Fruit fly (Drosophila melanogaster) whole organism, prepupa: ENCODE results near the gene CG32832.

Experiments
- CG10631 ChIP-seq: fragments of 200-800 bp; sonication (Bioruptor generic); optimal IDR thresholded peaks from 2 replicates; lab custom pipeline; 2016; ENCODE audit warnings: missing biosample characterization, missing genetic modification characterization
- CG11294 ChIP-seq: fragments of 200-800 bp; sonication (Bioruptor generic); IDR thresholded peaks from 2 replicates; pipeline ENCODE4 v1.3.6; 2022; ENCODE audit warnings: missing biosample characterization, missing genetic modification characterization
- CG11762 ChIP-seq: fragments of 200-800 bp; sonication (Bioruptor generic); optimal IDR thresholded peaks from 3 replicates; lab custom pipeline; 2016; ENCODE audit warnings: missing biosample characterization, missing genetic modification characterization; ENCODE audit not compliant: insufficient read depth
- CG11902 ChIP-seq: fragments of 200-800 bp; sonication (Bioruptor generic); optimal IDR thresholded peaks from 3 replicates; lab custom pipeline; 2016; ENCODE audit warnings: missing biosample characterization, missing genetic modification characterization
- CG15336 ChIP-seq: fragments of 200-800 bp; sonication (Bioruptor generic); IDR thresholded peaks from 2 replicates; pipeline ENCODE4 v1.3.6; 2022; ENCODE audit warnings: missing biosample characterization, missing genetic modification characterization
- CG1621 ChIP-seq: fragments of 200-800 bp; sonication (Bioruptor generic); optimal IDR thresholded peaks from 3 replicates; lab custom pipeline; 2018; ENCODE audit warnings: missing biosample characterization, mild to moderate bottlenecking, missing genetic modification characterization
- CG3032 ChIP-seq: fragments of 200-800 bp; optimal IDR thresholded peaks from 2 replicates; lab custom pipeline; 2019; ENCODE audit warnings: missing biosample characterization, mild to moderate bottlenecking, missing genetic modification characterization, moderate library complexity
- CG31627 ChIP-seq: fragments of 200-800 bp; sonication (Bioruptor generic); optimal IDR thresholded peaks from 3 replicates; lab custom pipeline; 2016; ENCODE audit warnings: missing biosample characterization, missing genetic modification characterization
- CG34406 ChIP-seq: fragments of 200-800 bp; sonication (Bioruptor generic); optimal IDR thresholded peaks from 3 replicates; lab custom pipeline; 2016; ENCODE audit warnings: missing biosample characterization, missing genetic modification characterization
- CG4318 ChIP-seq: fragments of 200-800 bp; sonication (Bioruptor generic); optimal IDR thresholded peaks from 3 replicates; lab custom pipeline; 2017; ENCODE audit warnings: missing biosample characterization, mild to moderate bottlenecking, missing genetic modification characterization
- CG6792 ChIP-seq: fragments of 200-800 bp; sonication (Bioruptor generic); optimal IDR thresholded peaks from 3 replicates; lab custom pipeline; 2016; ENCODE audit warnings: missing biosample characterization, missing genetic modification characterization
- CG6808 ChIP-seq: fragments of 200-800 bp; sonication (Bioruptor generic); optimal IDR thresholded peaks from 3 replicates; lab custom pipeline; 2017; ENCODE audit warnings: missing biosample characterization, missing genetic modification characterization, mild to moderate bottlenecking, moderate library complexity, missing genetic modification reagents
- CG8319 ChIP-seq: fragments of 200-800 bp; sonication (Bioruptor generic); optimal IDR thresholded peaks from 3 replicates; lab custom pipeline; 2016; ENCODE audit warnings: missing biosample characterization, missing genetic modification characterization
- CG8632 ChIP-seq: fragments of 200-800 bp; sonication (Bioruptor generic); optimal IDR thresholded peaks from 3 replicates; lab custom pipeline; 2016; ENCODE audit warnings: missing biosample characterization, missing genetic modification characterization
- CG9139 ChIP-seq: fragments of 200-800 bp; sonication (Bioruptor generic); optimal IDR thresholded peaks from 3 replicates; lab custom pipeline; 2017; ENCODE audit warnings: missing biosample characterization, mild to moderate bottlenecking, missing genetic modification characterization
- Eip75B ChIP-seq: fragments of 200-800 bp; sonication (Bioruptor generic); optimal IDR thresholded peaks from 3 replicates; lab custom pipeline; 2016; ENCODE audit warnings: missing biosample characterization, missing genetic modification characterization
- Eip78C ChIP-seq: fragments of 200-800 bp; sonication (Bioruptor generic); peaks from one replicate; lab custom pipeline; 2016; ENCODE audit warnings: missing biosample characterization, missing genetic modification characterization
- Gug ChIP-seq: fragments of 200-800 bp; sonication (Bioruptor generic); IDR thresholded peaks from 2 replicates; pipeline ENCODE4 v1.3.6; 2022; ENCODE audit warnings: missing biosample characterization, missing genetic modification characterization
- Hr38 ChIP-seq: sonication (Bioruptor generic); optimal IDR thresholded peaks from 2 replicates; lab custom pipeline; 2016; ENCODE audit warnings: missing biosample characterization, missing genetic modification characterization
- Hr39 ChIP-seq: fragments of 200-800 bp; sonication (Bioruptor generic); optimal IDR thresholded peaks from 2 replicates; lab custom pipeline; 2016; ENCODE audit warnings: missing biosample characterization, missing genetic modification characterization
- Lpt ChIP-seq: fragments of 200-800 bp; sonication (Bioruptor generic); optimal IDR thresholded peaks from 3 replicates; lab custom pipeline; 2016; ENCODE audit warnings: missing biosample characterization, missing genetic modification characterization
- OdsH ChIP-seq: fragments of 200-800 bp; sonication (Bioruptor generic); optimal IDR thresholded peaks from 3 replicates; lab custom pipeline; 2016; ENCODE audit warnings: missing biosample characterization, missing genetic modification characterization
- Sox102F ChIP-seq: fragments of 200-800 bp; sonication (Bioruptor generic); optimal IDR thresholded peaks from 2 replicates; lab custom pipeline; 2016; ENCODE audit warnings: missing biosample characterization, mild to moderate bottlenecking, missing genetic modification characterization
- Sox14 ChIP-seq: fragments of 200-800 bp; sonication (Bioruptor generic); optimal IDR thresholded peaks from 3 replicates; lab custom pipeline; 2016; ENCODE audit warnings: missing biosample characterization, missing genetic modification characterization
- Sox15 ChIP-seq: fragments of 200-800 bp; sonication (Bioruptor generic); optimal IDR thresholded peaks from 3 replicates; lab custom pipeline; 2016; ENCODE audit warnings: missing biosample characterization, missing genetic modification characterization
- achi ChIP-seq: fragments of 200-800 bp; sonication (Bioruptor generic); optimal IDR thresholded peaks from 3 replicates; lab custom pipeline; 2016; ENCODE audit warnings: missing biosample characterization, missing genetic modification characterization
- dsx ChIP-seq: fragments of 200-800 bp; optimal IDR thresholded peaks from 3 replicates; lab custom pipeline; 2019; ENCODE audit warnings: missing biosample characterization, mild to moderate bottlenecking, missing genetic modification characterization, moderate library complexity; ENCODE audit not compliant: poor library complexity, severe bottlenecking
- eg ChIP-seq: fragments of 200-800 bp; sonication (Bioruptor generic); IDR thresholded peaks from 3 replicates; pipeline ENCODE4 v1.3.6; 2022; ENCODE audit warnings: missing biosample characterization, missing genetic modification characterization
- esn ChIP-seq: fragments of 200-800 bp; sonication (Bioruptor generic); optimal IDR thresholded peaks from 2 replicates; lab custom pipeline; 2016; ENCODE audit warnings: missing biosample characterization, mild to moderate bottlenecking, missing genetic modification characterization, moderate library complexity
- fd85E ChIP-seq: fragments of 200-800 bp; sonication (Bioruptor generic); optimal IDR thresholded peaks from 3 replicates; lab custom pipeline; 2016; ENCODE audit warnings: missing biosample characterization, missing genetic modification characterization
- fkh ChIP-seq: fragments of 200-800 bp; sonication (Bioruptor generic); optimal IDR thresholded peaks from 3 replicates; lab custom pipeline; 2017; ENCODE audit warnings: missing biosample characterization, mild to moderate bottlenecking, missing genetic modification characterization, moderate library complexity
- lz ChIP-seq: fragments of 200-800 bp; sonication (Bioruptor generic); optimal IDR thresholded peaks from 3 replicates; lab custom pipeline; 2016; ENCODE audit warnings: missing biosample characterization, missing genetic modification characterization
- pdm3 ChIP-seq: fragments of 200-800 bp; sonication (Bioruptor generic); optimal IDR thresholded peaks from 3 replicates; lab custom pipeline; 2016; ENCODE audit warnings: missing biosample characterization, missing genetic modification characterization
- salr ChIP-seq, 2 experiments: fragments of 200-800 bp; sonication (Bioruptor generic); optimal IDR thresholded peaks; 3 replicates each; lab custom pipeline; 2016 to 2018; ENCODE audit warnings: missing biosample characterization in 2 of 2, missing genetic modification characterization in 2 of 2, mild to moderate bottlenecking in 1 of 2
- vri ChIP-seq: fragments of 200-800 bp; sonication (Bioruptor generic); optimal IDR thresholded peaks from 3 replicates; lab custom pipeline; 2016; ENCODE audit warnings: missing biosample characterization, mild to moderate bottlenecking, missing genetic modification characterization

CG32832 gene

DNA sequence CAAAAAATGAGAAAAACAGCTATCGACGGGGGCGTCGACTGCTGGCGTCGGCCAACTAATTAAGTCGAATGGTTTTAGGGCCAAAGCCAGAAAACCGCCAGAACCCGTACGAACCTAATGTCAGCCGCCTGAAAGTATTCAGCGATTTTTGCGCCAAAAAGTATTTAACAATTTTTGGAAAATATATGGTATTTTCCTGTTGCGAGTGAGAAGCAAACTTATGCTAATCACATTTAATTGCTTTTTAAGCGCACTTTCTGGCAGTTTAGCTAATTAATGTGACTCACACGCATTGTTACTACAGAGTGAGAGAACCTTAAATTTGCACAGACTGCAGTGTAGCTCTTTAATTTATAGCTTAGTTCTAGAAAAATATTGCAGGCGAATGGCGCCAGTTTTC is 16.6 kb downstream of the CG32832 start:
- TF ChIP-seq Sox14 (no peak), Hr39 (GFP tag; lab: Kevin White, UChicago) (no peak), CG4318 (GFP tag; lab: Kevin White, UChicago) (no peak), CG34406 (no peak), CG9139 (GFP tag; lab: Kevin White, UChicago) (no peak), Gug (no peak), CG8319 (GFP tag; lab: Kevin White, UChicago) (no peak), CG10631 (no peak), CG11902 (GFP tag; lab: Kevin White, UChicago) (no peak), CG11294 (GFP tag; lab: Robert Waterston, UW) (no peak), CG8632 (GFP tag; lab: Kevin White, UChicago) (no peak), Sox15 (GFP tag; lab: Kevin White, UChicago) (no peak), eg (GFP tag; lab: Robert Waterston, UW) (no peak), CG3032 (tag; lab: Kevin White, UChicago) (no peak)

dm6 chr2L:16861126-16861525 is 18.0 kb downstream of the CG32832 start, which contains the start of gene CG6012:
TSS of gene CG6012 (minus strand) at chr2L:16861489.
- TF ChIP-seq CG6808 (GFP tag; lab: Kevin White, UChicago) (no peak), vri (GFP tag; lab: Kevin White, UChicago) (peak; percentile 11)

- TF ChIP-seq pdm3 (GFP tag; lab: Kevin White, UChicago) (no peak), Eip78C (peak; percentile 9)
Observed at dm6 chr2L:16859566-16859965, 19.5 kb downstream of the CG32832 start.

dm6 chr2L:16859103-16859502 is 20.0 kb downstream of the CG32832 start:
- TF ChIP-seq salr (GFP tag; optimal IDR thresholded peaks at IDR 0.05; lab: Kevin White, UChicago) (no peak), CG11294 (GFP tag; lab: Robert Waterston, UW) (no peak), pdm3 (GFP tag; lab: Kevin White, UChicago) (no peak), CG31627 (GFP tag; lab: Kevin White, UChicago) (no peak), Sox14 (no peak), CG6808 (GFP tag; lab: Kevin White, UChicago) (no peak), Sox102F (GFP tag; lab: Kevin White, UChicago) (no peak)
- TF ChIP-seq, all 60 proteins: peak for 0

dm6 chr2L:16858466-16859007 is 20.6 kb downstream of the CG32832 start, which contains the start of gene CG31809:
TSS of gene CG31809 (minus strand) at chr2L:16858714.
- TF ChIP-seq Eip75B (GFP tag; lab: Kevin White, UChicago) (no peak), fkh (GFP tag; lab: Kevin White, UChicago) (peak; percentile 63), esn (GFP tag; lab: Kevin White, UChicago) (no peak), Eip78C (peak; percentile 30), Sox102F (GFP tag; lab: Kevin White, UChicago) (no peak), CG11762 (GFP tag; lab: Kevin White, UChicago) (no peak), CG11902 (GFP tag; lab: Kevin White, UChicago) (no peak), Hr38 (GFP tag; lab: Kevin White, UChicago) (no peak), CG6792 (GFP tag; lab: Kevin White, UChicago) (no peak), eg (GFP tag; lab: Robert Waterston, UW) (no peak), dsx (GFP tag; lab: Kevin White, UChicago) (no peak), fd85E (GFP tag; lab: Kevin White, UChicago) (no peak), CG15336 (GFP tag; lab: Robert Waterston, UW) (peak; percentile 38; the same call in 1 of the 2 replicates), lz (GFP tag; lab: Kevin White, UChicago) (no peak), achi (GFP tag; lab: Kevin White, UChicago) (no peak), Sox14 (no peak), Hr39 (GFP tag; lab: Kevin White, UChicago) (no peak), Lpt (no peak), CG1621 (tag; lab: Kevin White, UChicago) (no peak), OdsH (GFP tag; lab: Kevin White, UChicago) (no peak), CG9139 (GFP tag; lab: Kevin White, UChicago) (no peak)
